Fruit fly (Drosophila melanogaster) whole organism, embryonic: ENCODE measurements around the gene Sec61alpha.
A peak's percentile ranks its signal among the peaks of the same experiment; 100 is the strongest.

ENCODE experiments used
- Abd-B ChIP-seq: fragments of 200-800 bp; sonication (Bioruptor generic); optimal IDR thresholded peaks from 2 replicates; lab custom pipeline; 2018; ENCODE audit warnings: missing biosample characterization, mild to moderate bottlenecking, missing genetic modification characterization, moderate library complexity
- Adf1 ChIP-seq: fragments of 200-800 bp; sonication (Bioruptor generic); IDR thresholded peaks from 2 replicates; pipeline ENCODE4 v1.3.6; 2022; ENCODE audit warnings: missing biosample characterization, missing genetic modification characterization
- Bgb ChIP-seq: fragments of 200-800 bp; sonication (Bioruptor generic); IDR thresholded peaks from 2 replicates; pipeline ENCODE4 v1.3.6; 2022; ENCODE audit warnings: missing biosample characterization, missing genetic modification characterization; ENCODE audit not compliant: partially characterized antibody
- CG11695 ChIP-seq: fragments of 200-800 bp; sonication (Bioruptor generic); IDR thresholded peaks from 3 replicates; pipeline ENCODE4 v1.3.6; 2022; ENCODE audit warnings: missing biosample characterization, missing genetic modification characterization
- CG11696 ChIP-seq: fragments of 200-800 bp; sonication (Bioruptor generic); IDR thresholded peaks from 2 replicates; pipeline ENCODE4 v1.3.6; 2022; ENCODE audit warnings: missing biosample characterization, missing genetic modification characterization
- CG12219 ChIP-seq: fragments of 200-800 bp; sonication (Bioruptor generic); optimal IDR thresholded peaks from 3 replicates; lab custom pipeline; 2018; ENCODE audit warnings: missing biosample characterization, mild to moderate bottlenecking, missing genetic modification characterization
- CG13775 ChIP-seq: fragments of 200-800 bp; sonication (Bioruptor generic); optimal IDR thresholded peaks from 3 replicates; lab custom pipeline; 2017; ENCODE audit warnings: missing biosample characterization, mild to moderate bottlenecking, missing genetic modification characterization
- CG15073 ChIP-seq: fragments of 200-800 bp; sonication (Bioruptor generic); optimal IDR thresholded peaks from 2 replicates; lab custom pipeline; 2016; ENCODE audit warnings: missing biosample characterization, missing genetic modification characterization
- CG2678 ChIP-seq: fragments of 200-800 bp; sonication (Bioruptor generic); optimal IDR thresholded peaks from 3 replicates; lab custom pipeline; 2019; ENCODE audit warnings: missing biosample characterization, mild to moderate bottlenecking, missing genetic modification characterization, moderate library complexity
- CG2712 ChIP-seq: fragments of 200-800 bp; optimal IDR thresholded peaks from 3 replicates; lab custom pipeline; 2019; ENCODE audit warnings: missing biosample characterization, mild to moderate bottlenecking, missing genetic modification characterization, moderate library complexity
- CG4404 ChIP-seq: fragments of 200-800 bp; sonication (Bioruptor generic); IDR thresholded peaks from 2 replicates; pipeline ENCODE4 v1.3.6; 2022; ENCODE audit warnings: missing biosample characterization, missing genetic modification characterization
- CG4424 ChIP-seq: fragments of 200-800 bp; sonication (Bioruptor generic); optimal IDR thresholded peaks from 3 replicates; lab custom pipeline; 2016; ENCODE audit warnings: missing biosample characterization, missing genetic modification characterization
- CG6791 ChIP-seq: fragments of 200-800 bp; sonication (Bioruptor generic); IDR thresholded peaks from 3 replicates; pipeline ENCODE4 v1.3.6; 2022; ENCODE audit warnings: missing biosample characterization, missing genetic modification characterization; ENCODE audit not compliant: partially characterized antibody
- CG9437 ChIP-seq: fragments of 200-800 bp; sonication (Bioruptor generic); optimal IDR thresholded peaks from 2 replicates; lab custom pipeline; 2018; ENCODE audit warnings: missing biosample characterization, mild to moderate bottlenecking, missing genetic modification characterization
- Dbx ChIP-seq: fragments of 200-800 bp; sonication (Bioruptor generic); IDR thresholded peaks from 3 replicates; pipeline ENCODE4 v1.3.6; 2022; ENCODE audit warnings: missing biosample characterization, missing genetic modification characterization
- Dref ChIP-seq: fragments of 200-800 bp; sonication (Bioruptor generic); IDR thresholded peaks from 2 replicates; pipeline ENCODE4 v1.3.6; 2022; ENCODE audit warnings: missing biosample characterization, missing genetic modification characterization
- Eip74EF ChIP-seq, 2 experiments: fragments of 200-800 bp in 1 of 2; fragments of >200 bp in 1 of 2; sonication (Bioruptor generic) in 1 of 2; optimal IDR thresholded peaks; 2 replicates each; lab custom pipeline; 2017 to 2019; ENCODE audit warnings: missing biosample characterization in 2 of 2, missing genetic modification characterization in 2 of 2, mild to moderate bottlenecking in 1 of 2, moderate library complexity in 1 of 2
- Ets97D ChIP-seq: fragments of 200-800 bp; sonication (Bioruptor generic); optimal IDR thresholded peaks from 3 replicates; lab custom pipeline; 2016; ENCODE audit warnings: missing biosample characterization, missing genetic modification characterization
- Med ChIP-seq: fragments of 200-800 bp; sonication (Bioruptor generic); peaks from one replicate; lab custom pipeline; 2016; ENCODE audit warnings: missing biosample characterization, missing genetic modification characterization, mild to moderate bottlenecking, inconsistent platforms, moderate library complexity
- Poxn ChIP-seq: fragments of 200-800 bp; sonication (Bioruptor generic); IDR thresholded peaks from 2 replicates; pipeline ENCODE4 v1.3.6; 2022; ENCODE audit warnings: missing biosample characterization, missing genetic modification characterization
- Six4 ChIP-seq: fragments of 200-800 bp; sonication (Bioruptor generic); optimal IDR thresholded peaks from 2 replicates; lab custom pipeline; 2016; ENCODE audit warnings: missing biosample characterization, missing genetic modification characterization
- Taf1 ChIP-seq: fragments of 200-800 bp; sonication (Bioruptor generic); IDR thresholded peaks from 2 replicates; pipeline ENCODE4 v1.3.6; 2022; ENCODE audit warnings: missing biosample characterization, missing genetic modification characterization
- bcd ChIP-seq: fragments of 200-800 bp; sonication (Bioruptor generic); optimal IDR thresholded peaks from 2 replicates; lab custom pipeline; 2017; ENCODE audit warnings: missing biosample characterization, mild to moderate bottlenecking, missing genetic modification characterization
- croc ChIP-seq: fragments of 200-800 bp; sonication (Bioruptor generic); conservative IDR thresholded peaks from 3 replicates; pipeline ENCODE4 v1.3.6; 2022; ENCODE audit warnings: missing biosample characterization, missing genetic modification characterization
- crp ChIP-seq, 2 experiments: fragments of 200-800 bp; sonication (Bioruptor generic); optimal IDR thresholded peaks; 2 replicates in 1 of 2; 3 replicates in 1 of 2; lab custom pipeline; 2017; ENCODE audit warnings: missing biosample characterization in 2 of 2, missing genetic modification characterization in 2 of 2, mild to moderate bottlenecking in 1 of 2, moderate library complexity in 1 of 2
- cwo ChIP-seq: fragments of 200-800 bp; sonication (Bioruptor generic); optimal IDR thresholded peaks from 3 replicates; lab custom pipeline; 2017; ENCODE audit warnings: missing biosample characterization, missing genetic modification characterization, mild to moderate bottlenecking, moderate library complexity, missing genetic modification reagents
- dimm ChIP-seq: fragments of 200-800 bp; sonication (Bioruptor generic); IDR thresholded peaks from 2 replicates; pipeline ENCODE4 v1.3.6; 2022; ENCODE audit warnings: missing biosample characterization, missing genetic modification characterization
- dmrt11E ChIP-seq: fragments of 200-800 bp; sonication (Bioruptor generic); optimal IDR thresholded peaks from 3 replicates; lab custom pipeline; 2018; ENCODE audit warnings: missing biosample characterization, mild to moderate bottlenecking, missing genetic modification characterization, moderate library complexity
- dpn ChIP-seq, 2 experiments: fragments of 200-800 bp; sonication (Bioruptor generic); optimal IDR thresholded peaks; 3 replicates each; lab custom pipeline; 2016; ENCODE audit warnings: missing biosample characterization in 2 of 2, missing genetic modification characterization in 2 of 2
- exex ChIP-seq: fragments of 200-800 bp; sonication (Bioruptor generic); optimal IDR thresholded peaks from 4 replicates; lab custom pipeline; 2018; ENCODE audit warnings: missing biosample characterization, mild to moderate bottlenecking, missing genetic modification characterization, moderate library complexity
- gcm ChIP-seq: fragments of 200-800 bp; sonication (Bioruptor generic); optimal IDR thresholded peaks from 2 replicates; lab custom pipeline; 2019; ENCODE audit warnings: missing biosample characterization, mild to moderate bottlenecking, missing genetic modification characterization, moderate library complexity
- gem ChIP-seq: fragments of 200-800 bp; sonication (Bioruptor generic); optimal IDR thresholded peaks from 2 replicates; lab custom pipeline; 2019; ENCODE audit warnings: missing biosample characterization, mild to moderate bottlenecking, missing genetic modification characterization, moderate library complexity
- hth ChIP-seq: fragments of >200 bp; optimal IDR thresholded peaks from 2 replicates; lab custom pipeline; 2017; ENCODE audit warnings: inconsistent platforms
- kay ChIP-seq: fragments of 200-800 bp; sonication (Bioruptor generic); optimal IDR thresholded peaks from 2 replicates; lab custom pipeline; 2016; ENCODE audit warnings: missing biosample characterization, missing genetic modification characterization
- lola ChIP-seq, 3 experiments: fragments of >200 bp in 2 of 3; fragments of 200-800 bp in 1 of 3; sonication (Bioruptor generic) in 1 of 3; optimal IDR thresholded peaks; 2 replicates each; lab custom pipeline; 2017 to 2019; ENCODE audit warnings: missing biosample characterization in 3 of 3, missing genetic modification characterization in 3 of 3, mild to moderate bottlenecking in 1 of 3, moderate library complexity in 1 of 3
- prd ChIP-seq, 3 experiments: fragments of >200 bp in 2 of 3; fragments of 200-800 bp in 1 of 3; sonication (Bioruptor generic) in 1 of 3; optimal IDR thresholded peaks in 2 of 3; IDR thresholded peaks in 1 of 3; 2 replicates in 2 of 3; 3 replicates in 1 of 3; pipeline versions ENCODE4 v1.3.6 to Lab custom; 2017 to 2022; ENCODE audit warnings: missing biosample characterization in 1 of 3, missing genetic modification characterization in 1 of 3
- sc ChIP-seq, 3 experiments: fragments of >200 bp in 2 of 3; fragments of 200-800 bp in 1 of 3; sonication (Bioruptor generic) in 1 of 3; optimal IDR thresholded peaks; 2 replicates in 2 of 3; 3 replicates in 1 of 3; lab custom pipeline; 2017; ENCODE audit warnings: mild to moderate bottlenecking in 1 of 3, missing biosample characterization in 1 of 3, missing genetic modification characterization in 1 of 3, missing genetic modification reagents in 1 of 3
- sens ChIP-seq: fragments of 200-800 bp; sonication (Bioruptor generic); peaks from one replicate; lab custom pipeline; 2016; ENCODE audit warnings: missing biosample characterization, missing genetic modification characterization
- sens-2 ChIP-seq: fragments of 200-800 bp; sonication (Bioruptor generic); IDR thresholded peaks from 2 replicates; pipeline ENCODE4 v1.3.6; 2022; ENCODE audit warnings: missing biosample characterization, missing genetic modification characterization
- sim ChIP-seq: fragments of 200-800 bp; sonication (Bioruptor generic); IDR thresholded peaks from 2 replicates; pipeline ENCODE4 v1.3.6; 2022; ENCODE audit warnings: missing biosample characterization, missing genetic modification characterization
- toy ChIP-seq: fragments of 200-800 bp; sonication (Bioruptor generic); IDR thresholded peaks from 2 replicates; pipeline ENCODE4 v1.3.6; 2022; ENCODE audit warnings: missing biosample characterization, missing genetic modification characterization
- tup ChIP-seq: fragments of 200-800 bp; sonication (Bioruptor generic); optimal IDR thresholded peaks from 2 replicates; lab custom pipeline; 2016; ENCODE audit warnings: missing biosample characterization, mild to moderate bottlenecking, missing genetic modification characterization, moderate library complexity
- zen ChIP-seq: fragments of 200-800 bp; sonication (Bioruptor generic); optimal IDR thresholded peaks from 3 replicates; lab custom pipeline; 2018; ENCODE audit warnings: missing biosample characterization, mild to moderate bottlenecking, missing genetic modification characterization, moderate library complexity

The Sec61alpha gene

DNA sequence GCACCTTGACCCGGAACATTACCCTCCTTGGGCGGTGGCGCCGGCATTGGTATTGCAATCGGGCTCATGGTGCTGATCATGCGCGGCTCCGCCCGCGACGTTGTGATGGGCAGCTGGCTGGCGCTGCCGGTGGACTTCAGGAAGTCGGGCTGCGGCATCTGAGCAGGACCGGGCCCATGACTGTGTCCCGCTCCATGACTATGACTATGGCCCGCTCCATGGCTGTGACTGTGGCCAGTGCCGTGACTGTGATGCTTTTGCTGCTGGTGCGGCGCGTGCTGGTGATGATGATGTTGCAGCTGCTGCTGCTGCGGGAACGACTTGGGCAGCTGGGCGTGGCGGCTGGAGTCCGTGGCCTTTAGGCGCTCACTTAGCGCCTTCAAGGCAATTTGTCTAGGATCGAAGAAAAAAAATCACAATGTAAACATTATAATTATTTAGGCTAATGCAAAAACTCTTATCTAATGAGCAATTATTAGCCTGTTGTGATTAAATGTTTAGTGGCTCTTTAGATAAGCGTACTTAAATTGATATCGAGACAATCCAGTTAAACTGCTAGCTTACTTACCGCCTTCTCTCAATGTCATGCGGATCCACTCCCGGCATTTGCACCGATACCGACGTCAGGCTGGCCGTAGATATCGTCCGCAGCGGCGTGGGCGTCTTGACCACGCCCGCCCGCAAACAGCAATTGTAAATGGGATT lies 5.3 kb downstream of the Sec61alpha start:
- TF ChIP-seq Eip74EF (GFP tag; optimal IDR thresholded peaks at IDR 0.05; lab: Kevin White, UChicago) = no peak
- peak; percentile 25; the same call in 1 of the 2 replicates for TF ChIP-seq Dref (GFP tag; lab: Robert Waterston, UW)
- 0 out of 3 replicates have a peak, but pooled peaks have one; percentile 53 for TF ChIP-seq Dbx (GFP tag; lab: Robert Waterston, UW)
- TF ChIP-seq exex (tag; lab: Kevin White, UChicago) = peak; percentile 74
- TF ChIP-seq CG15073 (GFP tag; lab: Kevin White, UChicago) = peak; percentile 66
- no peak for TF ChIP-seq Poxn (GFP tag; lab: Robert Waterston, UW)
- TF ChIP-seq dmrt11E (tag; lab: Kevin White, UChicago) = no peak
- TF ChIP-seq Ets97D (GFP tag; lab: Kevin White, UChicago) = no peak
- TF ChIP-seq kay (GFP tag; lab: Kevin White, UChicago) = no peak
- TF ChIP-seq crp (GFP tag; optimal IDR thresholded peaks at IDR 0.05; lab: Kevin White, UChicago) = no peak
- peak; percentile 21 for TF ChIP-seq Med (GFP tag; lab: Kevin White, UChicago)
- no peak for TF ChIP-seq sens-2 (GFP tag; lab: Robert Waterston, UW)
- no peak for TF ChIP-seq toy (GFP tag; lab: Robert Waterston, UW)
- no peak for TF ChIP-seq hth (lab: Kevin White, UChicago)
- no peak for TF ChIP-seq CG4424 (GFP tag; lab: Kevin White, UChicago)
- TF ChIP-seq, all 482 proteins: peak for 5

DNA sequence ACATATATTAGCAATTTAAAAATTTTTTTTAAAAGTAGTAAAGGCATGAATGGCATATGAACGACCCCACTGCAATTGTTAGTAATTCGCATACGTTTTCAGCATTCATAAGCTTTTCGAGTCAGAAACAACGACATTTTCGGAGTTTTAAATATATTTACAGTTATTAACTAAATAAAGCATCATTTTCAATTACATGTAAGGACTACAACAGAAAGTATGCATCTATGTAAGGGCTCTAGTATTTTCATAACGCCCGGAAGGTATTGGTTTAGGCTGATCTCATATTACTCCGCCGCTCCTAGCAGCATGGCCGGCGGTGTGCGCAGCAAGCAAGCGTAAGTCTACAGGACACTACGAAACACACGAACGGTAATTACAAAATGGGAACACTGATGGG lies 6.1 kb downstream of the Sec61alpha start:
- no peak for TF ChIP-seq Taf1
- TF ChIP-seq CG4404 (GFP tag; lab: Robert Waterston, UW) = no peak
- peak; percentile 83 for TF ChIP-seq sens
- TF ChIP-seq Bgb (GFP tag; lab: Robert Waterston, UW) = no peak
- TF ChIP-seq Med (GFP tag; lab: Kevin White, UChicago) = peak; percentile 35
- peak; percentile 87 for TF ChIP-seq CG11696
- no peak for TF ChIP-seq prd (optimal IDR thresholded peaks at IDR 0.05; lab: Kevin White, UChicago)
- TF ChIP-seq prd (GFP tag; IDR thresholded peaks at IDR 0.05; lab: Robert Waterston, UW) = 0 out of 3 replicates have a peak, but pooled peaks have one; percentile 8
- TF ChIP-seq zen (tag; lab: Kevin White, UChicago) = no peak

DNA sequence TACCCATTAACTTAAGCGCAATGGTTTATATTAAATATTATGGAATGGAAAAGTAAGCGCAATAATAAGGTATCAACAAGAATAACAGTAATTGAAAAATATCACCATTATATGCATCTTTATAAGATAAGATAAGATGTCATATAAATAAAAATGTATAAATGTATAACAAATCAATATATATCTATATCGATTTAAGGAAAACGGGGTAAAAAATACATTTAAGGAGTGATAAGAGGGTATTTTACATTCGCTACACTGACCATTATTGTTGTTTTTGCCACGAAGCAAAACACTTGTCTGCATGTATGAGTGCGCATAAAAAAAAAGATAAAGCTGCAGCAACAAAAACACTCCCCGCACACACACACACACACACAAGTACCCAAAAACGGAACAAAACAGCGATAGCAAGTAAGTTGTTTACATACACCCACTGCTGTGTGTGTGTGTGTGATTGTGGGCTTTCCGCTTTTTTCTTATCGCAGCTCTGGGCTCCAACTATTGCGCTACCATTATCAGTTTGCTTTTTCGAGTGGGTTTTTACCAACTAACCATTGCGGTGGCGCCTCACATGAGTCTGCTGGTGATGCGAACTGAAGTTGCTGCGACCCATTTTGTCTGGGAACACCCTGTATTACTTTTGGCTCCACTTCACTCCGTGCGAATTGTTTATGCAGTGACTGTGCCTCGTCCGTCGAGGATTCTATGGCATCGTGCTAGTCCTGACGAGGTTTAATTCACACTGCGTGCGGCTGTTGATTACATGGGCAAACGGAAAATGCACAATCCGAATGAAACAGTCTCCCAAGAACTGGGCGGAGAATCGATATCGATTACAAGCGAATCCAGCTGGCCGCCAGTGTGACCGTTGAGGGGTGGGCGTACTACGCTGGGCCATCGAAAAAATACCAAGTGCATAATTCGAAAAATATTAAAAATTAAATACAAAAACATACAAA lies 7.0 kb downstream of the Sec61alpha start, which contains the start of gene mmy:
Gene mmy, minus strand, starts transcription at position 829 of the 962 bp plus-strand sequence.
- TF ChIP-seq CG12219 (GFP tag; lab: Kevin White, UChicago) = peak; percentile 20
- no peak for TF ChIP-seq Six4 (GFP tag; lab: Kevin White, UChicago)
- no peak for TF ChIP-seq CG13775 (GFP tag; lab: Kevin White, UChicago)
- TF ChIP-seq Abd-B = peak; percentile 33
- peak; percentile 26 for TF ChIP-seq cwo (GFP tag; lab: Kevin White, UChicago)
- no peak for TF ChIP-seq croc
- TF ChIP-seq CG11695 (GFP tag; lab: Robert Waterston, UW) = peak; percentile 52; the same call in 2 of the 3 replicates
- TF ChIP-seq tup (GFP tag; lab: Kevin White, UChicago) = no peak
- peak; percentile 73 for TF ChIP-seq CG2678 (tag; lab: Kevin White, UChicago)
- no peak; the same call in 1 of the 2 replicates for TF ChIP-seq Adf1
- TF ChIP-seq CG2712 (tag; lab: Kevin White, UChicago) = peak; percentile 74
- no peak for TF ChIP-seq CG6791
- TF ChIP-seq sim (GFP tag; lab: Robert Waterston, UW) = no peak
- peak; percentile 61 for TF ChIP-seq bcd
- no peak for TF ChIP-seq dimm (GFP tag; lab: Robert Waterston, UW)
- TF ChIP-seq CG9437 (GFP tag; lab: Kevin White, UChicago) = peak; percentile 38
- no peak for TF ChIP-seq sc (optimal IDR thresholded peaks at IDR 0.05; lab: Kevin White, UChicago)
- TF ChIP-seq sc (GFP tag; optimal IDR thresholded peaks at IDR 0.05; lab: Kevin White, UChicago) = no peak
- no peak for TF ChIP-seq gcm (GFP tag; lab: Kevin White, UChicago)
- peak in 1 of 3 experiments; percentile 37 for TF ChIP-seq lola (GFP tag; optimal IDR thresholded peaks at IDR 0.05; lab: Kevin White, UChicago)
- peak; percentile 8 to 16 for TF ChIP-seq dpn (GFP tag; optimal IDR thresholded peaks at IDR 0.05; lab: Kevin White, UChicago)
- peak; percentile 82 for TF ChIP-seq gem (tag; lab: Kevin White, UChicago)
